Fruit fly (Drosophila melanogaster): Measurements from ENCODE around the gene eIF3e.

- TF ChIP-seq CG13894 (tag; optimal IDR thresholded peaks at IDR 0.05) = no peak
- TF ChIP-seq pfk (GFP tag; optimal IDR thresholded peaks at IDR 0.05) = no peak
- TF ChIP-seq sim (GFP tag; IDR thresholded peaks at IDR 0.05) = no peak
- TF ChIP-seq az2 (GFP tag; optimal IDR thresholded peaks at IDR 0.05) = peak; percentile 28
- TF ChIP-seq crol (GFP tag; IDR thresholded peaks at IDR 0.05) = peak; percentile 85
- no peak for TF ChIP-seq B-H1 (GFP tag; IDR thresholded peaks at IDR 0.05)
- no peak for TF ChIP-seq CG11696 (GFP tag; IDR thresholded peaks at IDR 0.05)
- peak; percentile 6 for TF ChIP-seq ind (GFP tag; optimal IDR thresholded peaks at IDR 0.05)
- no peak for TF ChIP-seq Fer2 (tag; optimal IDR thresholded peaks at IDR 0.05)
- peak; percentile 38 for TF ChIP-seq Lpt (GFP tag; optimal IDR thresholded peaks at IDR 0.05)
- TF ChIP-seq Gug (GFP tag; IDR thresholded peaks at IDR 0.05) = no peak
These were observed 16.9 kb downstream of the eIF3e start for dm6 chr3L:16769866-16770265.
